Worm (Caenorhabditis elegans): ENCODE measurements around the gene pir-2.

The pir-2 gene

ce11 chrIII:9461894-9462784 lies 18.7 kb upstream of the pir-2 start:
- TF ChIP-seq ref-1 (GFP tag; conservative IDR thresholded peaks at IDR 0.05) (no peak), ztf-23 (GFP tag; IDR thresholded peaks at IDR 0.05) (no peak), cog-1 (tag; optimal IDR thresholded peaks at IDR 0.05) (no peak), flt-1 (GFP tag; IDR thresholded peaks at IDR 0.05) (no peak), med-1 (GFP tag; optimal IDR thresholded peaks at IDR 0.05; ENCODE audit: insufficient read depth) (no peak), klf-2 (GFP tag; conservative IDR thresholded peaks at IDR 0.05) (no peak)

DNA sequence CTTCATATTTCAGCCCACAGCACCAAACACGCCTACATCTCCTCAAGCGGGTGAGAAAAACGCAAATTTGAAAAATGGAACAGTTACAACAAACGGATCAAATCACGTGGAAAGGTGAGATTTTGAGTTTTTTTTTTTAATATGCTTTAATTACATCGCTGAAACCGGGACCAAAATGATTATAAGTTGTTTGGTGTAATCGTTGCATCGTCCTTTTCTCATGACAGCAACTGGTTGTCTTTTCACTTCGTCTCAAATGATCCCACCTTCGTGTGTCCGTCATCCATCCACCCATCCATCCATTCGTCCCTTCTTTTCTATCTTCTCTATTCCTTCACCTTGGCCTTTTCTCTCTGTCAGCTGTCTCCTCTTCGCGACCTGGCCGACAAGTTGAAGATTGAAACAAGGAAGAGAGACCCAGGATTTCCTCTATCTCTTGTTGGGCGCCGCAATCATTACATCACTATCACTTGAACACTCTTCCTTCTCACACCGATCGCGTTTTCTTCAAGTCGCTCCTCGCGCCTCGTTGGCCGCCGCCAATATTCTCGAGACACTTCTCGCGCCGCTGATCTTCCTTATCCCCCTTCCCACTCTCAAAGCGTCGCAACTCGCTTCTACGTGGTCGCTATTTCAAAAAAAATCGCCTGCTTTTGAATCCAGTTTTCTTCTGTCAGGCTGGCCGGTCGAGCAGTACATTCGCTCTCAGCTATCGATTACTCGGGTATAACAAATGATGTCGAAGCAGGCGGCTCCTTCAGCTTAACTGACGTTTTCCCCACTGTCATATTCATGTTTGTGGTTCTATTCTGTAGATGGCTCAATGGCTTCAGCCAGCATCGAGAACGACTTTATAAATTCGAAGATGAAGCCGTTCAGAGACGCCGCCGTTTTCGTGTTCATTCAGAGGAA lies 14.0 kb upstream of the pir-2 start:
- no peak for TF ChIP-seq flt-1 (GFP tag; IDR thresholded peaks at IDR 0.05)
- TF ChIP-seq T22C8.4 (GFP tag; IDR thresholded peaks at IDR 0.05): 0 out of 2 replicates have a peak, but pooled peaks have one; percentile 21

- TF ChIP-seq ztf-29 (GFP tag; IDR thresholded peaks at IDR 0.05) (peak; percentile 69), klf-2 (GFP tag; conservative IDR thresholded peaks at IDR 0.05) (no peak), flt-1 (GFP tag; IDR thresholded peaks at IDR 0.05) (0 out of 2 replicates have a peak, but pooled peaks have one; percentile 43), cog-1 (tag; optimal IDR thresholded peaks at IDR 0.05) (peak; percentile 34), T22C8.4 (GFP tag; IDR thresholded peaks at IDR 0.05) (peak; percentile 82), ztf-23 (GFP tag; IDR thresholded peaks at IDR 0.05) (no peak), ref-1 (GFP tag; conservative IDR thresholded peaks at IDR 0.05) (no peak), med-1 (GFP tag; optimal IDR thresholded peaks at IDR 0.05; ENCODE audit: insufficient read depth) (no peak), tab-1 (GFP tag; IDR thresholded peaks at IDR 0.05) (no peak)
Measured at ce11 chrIII:9455980-9456658, 12.7 kb upstream of the pir-2 start, which contains the start of the genes rheb-1 and spk-1. Gene rheb-1, minus strand, starts transcription at chrIII:9456030. Gene spk-1, plus strand, starts transcription at chrIII:9456608.

DNA sequence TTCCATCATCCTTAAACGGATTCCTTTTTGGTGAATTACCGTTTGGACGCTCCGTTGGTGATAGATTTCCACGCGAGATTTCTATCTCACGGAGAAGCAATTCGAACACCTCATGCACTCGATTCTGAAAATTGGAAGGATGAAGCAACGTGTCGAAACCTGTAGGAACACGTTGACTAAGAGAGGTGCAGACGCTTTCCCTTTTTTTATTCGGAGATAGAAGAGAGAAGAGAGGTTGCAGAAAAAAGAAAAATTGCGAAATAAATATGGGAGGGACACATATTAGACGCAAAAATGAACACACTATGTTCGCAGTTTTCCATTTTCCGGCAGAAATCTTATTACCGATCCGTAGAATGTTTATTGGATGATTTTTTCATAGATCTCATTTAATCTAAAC lies 11.3 kb upstream of the pir-2 start:
- TF ChIP-seq flt-1 (GFP tag; IDR thresholded peaks at IDR 0.05): no peak
- TF ChIP-seq ztf-29 (GFP tag; IDR thresholded peaks at IDR 0.05): no peak
- no peak for TF ChIP-seq ztf-23 (GFP tag; IDR thresholded peaks at IDR 0.05)
- TF ChIP-seq tab-1 (GFP tag; IDR thresholded peaks at IDR 0.05): no peak
- no peak for TF ChIP-seq T22C8.4 (GFP tag; IDR thresholded peaks at IDR 0.05)
- TF ChIP-seq cog-1 (tag; optimal IDR thresholded peaks at IDR 0.05): no peak
- TF ChIP-seq ref-1 (GFP tag; conservative IDR thresholded peaks at IDR 0.05): no peak
- no peak for TF ChIP-seq klf-2 (GFP tag; conservative IDR thresholded peaks at IDR 0.05)

DNA sequence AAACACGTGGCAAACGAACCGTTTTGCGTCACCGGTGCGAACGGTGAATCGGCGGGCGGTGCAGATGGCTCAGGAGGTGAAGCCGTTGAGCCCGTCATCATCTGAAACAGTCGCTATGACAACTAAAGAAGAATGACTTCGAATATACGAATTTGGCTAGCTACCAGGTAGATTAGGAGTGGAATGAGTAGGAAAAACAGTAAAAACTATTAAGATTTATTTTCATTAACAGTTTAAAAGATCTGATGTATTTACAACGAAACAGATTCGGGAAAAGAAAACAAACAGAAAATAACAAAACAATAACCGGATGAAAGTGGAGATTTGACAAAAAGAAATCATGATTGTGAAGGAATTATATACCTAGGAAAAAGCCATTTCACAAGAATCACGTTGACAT lies 10.5 kb upstream of the pir-2 start, which contains the start of gene F54C8.7:
TSS of gene F54C8.7 (minus strand) at position 101 of the 400 bp plus-strand sequence.
- no peak for TF ChIP-seq ref-1 (GFP tag; conservative IDR thresholded peaks at IDR 0.05)
- no peak for TF ChIP-seq tab-1 (GFP tag; IDR thresholded peaks at IDR 0.05)
- TF ChIP-seq ztf-29 (GFP tag; IDR thresholded peaks at IDR 0.05): no peak
- no peak for TF ChIP-seq cog-1 (tag; optimal IDR thresholded peaks at IDR 0.05)
- no peak for TF ChIP-seq ztf-23 (GFP tag; IDR thresholded peaks at IDR 0.05)
- no peak for TF ChIP-seq med-1 (GFP tag; optimal IDR thresholded peaks at IDR 0.05; ENCODE audit: insufficient read depth)
- no peak for TF ChIP-seq flt-1 (GFP tag; IDR thresholded peaks at IDR 0.05)
- no peak for TF ChIP-seq T22C8.4 (GFP tag; IDR thresholded peaks at IDR 0.05)
- TF ChIP-seq klf-2 (GFP tag; conservative IDR thresholded peaks at IDR 0.05): no peak

- TF ChIP-seq ref-1 (GFP tag; conservative IDR thresholded peaks at IDR 0.05): no peak
- no peak for TF ChIP-seq tab-1 (GFP tag; IDR thresholded peaks at IDR 0.05)
- no peak for TF ChIP-seq cog-1 (tag; optimal IDR thresholded peaks at IDR 0.05)
- TF ChIP-seq klf-2 (GFP tag; conservative IDR thresholded peaks at IDR 0.05): no peak
- TF ChIP-seq med-1 (GFP tag; optimal IDR thresholded peaks at IDR 0.05; ENCODE audit: insufficient read depth): no peak
- TF ChIP-seq ztf-23 (GFP tag; IDR thresholded peaks at IDR 0.05): no peak
- no peak for TF ChIP-seq flt-1 (GFP tag; IDR thresholded peaks at IDR 0.05)
- TF ChIP-seq T22C8.4 (GFP tag; IDR thresholded peaks at IDR 0.05): no peak
- no peak for TF ChIP-seq ztf-29 (GFP tag; IDR thresholded peaks at IDR 0.05)
Measured at ce11 chrIII:9450933-9451332, 7.5 kb upstream of the pir-2 start.

DNA sequence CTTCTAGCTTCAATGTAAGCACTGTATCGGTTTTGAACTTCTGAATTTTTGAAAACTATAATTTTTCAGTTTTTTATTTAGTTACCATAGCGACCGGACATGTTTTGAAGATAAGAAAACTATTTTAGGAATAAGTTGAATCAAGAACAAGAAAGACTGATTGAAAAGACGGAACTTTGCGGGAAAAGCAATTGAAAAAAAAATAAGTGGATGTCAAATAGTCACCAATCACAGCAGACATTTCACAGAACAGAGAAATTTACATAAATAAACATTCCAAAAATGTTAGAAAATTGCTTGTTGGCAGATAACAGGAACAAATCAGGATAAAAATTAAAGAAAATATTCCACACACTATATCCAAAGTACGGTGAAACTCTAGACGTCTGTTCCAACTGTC lies 6.4 kb upstream of the pir-2 start, which contains the start of gene F54C8.6:
TSS of gene F54C8.6 (minus strand) at position 101 of the 400 bp plus-strand sequence.
- TF ChIP-seq ztf-23 (GFP tag; IDR thresholded peaks at IDR 0.05): no peak
- no peak for TF ChIP-seq ref-1 (GFP tag; conservative IDR thresholded peaks at IDR 0.05)
- no peak for TF ChIP-seq T22C8.4 (GFP tag; IDR thresholded peaks at IDR 0.05)
- no peak for TF ChIP-seq tab-1 (GFP tag; IDR thresholded peaks at IDR 0.05)
- no peak for TF ChIP-seq cog-1 (tag; optimal IDR thresholded peaks at IDR 0.05)
- no peak for TF ChIP-seq klf-2 (GFP tag; conservative IDR thresholded peaks at IDR 0.05)
- no peak for TF ChIP-seq flt-1 (GFP tag; IDR thresholded peaks at IDR 0.05)
- no peak for TF ChIP-seq med-1 (GFP tag; optimal IDR thresholded peaks at IDR 0.05; ENCODE audit: insufficient read depth)
- TF ChIP-seq ztf-29 (GFP tag; IDR thresholded peaks at IDR 0.05): no peak

- TF ChIP-seq flt-1 (GFP tag; IDR thresholded peaks at IDR 0.05): peak; percentile 75; the same call in 1 of the 2 replicates
Measured at ce11 chrIII:9447634-9448033, 4.2 kb upstream of the pir-2 start.

- TF ChIP-seq flt-1 (GFP tag; IDR thresholded peaks at IDR 0.05): 0 out of 2 replicates have a peak, but pooled peaks have one; percentile 15
Measured at ce11 chrIII:9445699-9446098, 2.3 kb upstream of the pir-2 start.
